Worm (Caenorhabditis elegans): ENCODE measurements around the gene str-20.
A peak's percentile ranks its signal among the peaks of the same experiment; 100 is the strongest.

The str-20 gene

DNA sequence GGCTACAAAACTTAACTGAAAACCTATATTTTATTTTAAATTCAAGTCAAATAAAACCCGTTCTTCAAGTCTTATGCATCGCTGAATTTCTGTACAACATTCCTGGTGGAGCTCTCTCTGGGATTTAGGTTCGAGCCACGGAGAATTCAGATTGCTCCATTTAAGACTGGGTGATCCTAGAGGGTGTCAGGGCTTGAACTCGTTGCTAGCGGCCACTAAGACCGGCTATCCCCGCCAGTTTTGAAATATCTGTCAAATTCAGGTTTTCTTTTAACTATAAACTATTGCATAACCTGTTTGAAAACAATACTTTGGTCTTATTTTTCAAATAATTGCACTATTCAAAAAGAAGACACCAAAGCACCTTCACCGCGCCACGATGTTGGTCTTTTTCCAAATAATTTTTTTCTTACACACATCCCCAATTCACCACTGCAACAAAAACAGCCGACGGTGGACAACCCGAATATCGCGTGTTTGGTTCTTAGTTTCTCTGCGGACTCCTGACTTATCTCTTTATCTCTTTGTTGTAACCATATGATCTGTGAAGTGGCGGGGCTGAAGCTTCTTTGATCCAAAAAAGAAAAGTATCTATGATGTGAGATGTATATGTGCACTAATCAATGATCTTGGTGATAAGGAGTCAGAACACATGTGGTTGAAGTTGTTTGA is 27.3 kb upstream of the str-20 start:
- TF ChIP-seq hlh-1 (tag; optimal IDR thresholded peaks at IDR 0.05): peak; percentile 2
- no peak for TF ChIP-seq mep-1 (tag; optimal IDR thresholded peaks at IDR 0.05)

DNA sequence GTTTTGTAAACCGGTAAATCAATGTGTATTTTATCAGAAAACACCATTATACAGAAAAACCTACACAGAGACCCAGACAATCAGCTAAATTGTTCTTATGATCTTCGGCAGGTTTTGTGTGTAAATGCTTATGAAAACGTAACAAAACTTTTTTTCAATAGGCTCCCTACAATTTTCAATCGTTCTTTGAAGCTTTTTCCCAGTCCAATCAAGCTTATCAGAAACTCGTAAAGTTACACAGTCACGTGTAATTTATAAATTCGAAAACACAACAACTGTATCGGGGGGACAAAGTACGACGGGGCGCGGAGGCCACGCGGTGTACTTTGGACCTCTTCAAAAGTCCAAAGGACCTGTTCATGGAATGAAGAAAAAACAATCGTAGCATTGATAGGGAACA is 26.1 kb upstream of the str-20 start:
- no peak for TF ChIP-seq M03D4.4 (tag; optimal IDR thresholded peaks at IDR 0.05)
- TF ChIP-seq nhr-237 (tag; optimal IDR thresholded peaks at IDR 0.05): no peak
- no peak for TF ChIP-seq lin-32 (GFP tag; optimal IDR thresholded peaks at IDR 0.05)
- no peak for TF ChIP-seq nhr-76 (tag; optimal IDR thresholded peaks at IDR 0.05)
- no peak for TF ChIP-seq flh-1 (GFP tag; optimal IDR thresholded peaks at IDR 0.05)
- TF ChIP-seq bed-3 (GFP tag; optimal IDR thresholded peaks at IDR 0.05): no peak
- TF ChIP-seq pha-4 (tag; optimal IDR thresholded peaks at IDR 0.05): no peak
- no peak for TF ChIP-seq ceh-83 (GFP tag; optimal IDR thresholded peaks at IDR 0.05)
- no peak for TF ChIP-seq hlh-1 (tag; optimal IDR thresholded peaks at IDR 0.05)
- TF ChIP-seq snpc-4 (tag; optimal IDR thresholded peaks at IDR 0.05): no peak
- no peak for TF ChIP-seq nhr-2 (tag; optimal IDR thresholded peaks at IDR 0.05)
- TF ChIP-seq zip-8 (tag; optimal IDR thresholded peaks at IDR 0.05): no peak
- no peak for TF ChIP-seq nhr-28 (tag; optimal IDR thresholded peaks at IDR 0.05)
- TF ChIP-seq ceh-39 (tag; optimal IDR thresholded peaks at IDR 0.05): no peak
- TF ChIP-seq tbx-8 (GFP tag; optimal IDR thresholded peaks at IDR 0.05): no peak

- TF ChIP-seq M03D4.4 (tag; optimal IDR thresholded peaks at IDR 0.05): peak; percentile 41
- TF ChIP-seq nhr-12 (tag; optimal IDR thresholded peaks at IDR 0.05): no peak
- no peak for TF ChIP-seq mep-1 (tag; optimal IDR thresholded peaks at IDR 0.05)
- no peak for TF ChIP-seq sem-2 (GFP tag; optimal IDR thresholded peaks at IDR 0.05)
- peak; percentile 91 for TF ChIP-seq unc-120 (tag; optimal IDR thresholded peaks at IDR 0.05; ENCODE audit: poor library complexity, severe bottlenecking)
- TF ChIP-seq drap-1 (GFP tag; optimal IDR thresholded peaks at IDR 0.05): peak; percentile 11
- no peak for TF ChIP-seq lin-32 (GFP tag; optimal IDR thresholded peaks at IDR 0.05)
- TF ChIP-seq flh-1 (GFP tag; optimal IDR thresholded peaks at IDR 0.05): no peak
- TF ChIP-seq elt-3 (tag; optimal IDR thresholded peaks at IDR 0.05): no peak
- no peak for TF ChIP-seq cnd-1 (tag; optimal IDR thresholded peaks at IDR 0.05)
- TF ChIP-seq unc-39 (tag; optimal IDR thresholded peaks at IDR 0.05): no peak
- no peak for TF ChIP-seq sptf-1 (tag; optimal IDR thresholded peaks at IDR 0.05)
- TF ChIP-seq bed-3 (GFP tag; optimal IDR thresholded peaks at IDR 0.05): no peak
- TF ChIP-seq nhr-76 (tag; optimal IDR thresholded peaks at IDR 0.05): no peak
- no peak for TF ChIP-seq pha-4 (tag; optimal IDR thresholded peaks at IDR 0.05)
- no peak for TF ChIP-seq tbx-8 (GFP tag; optimal IDR thresholded peaks at IDR 0.05)
- TF ChIP-seq nhr-2 (tag; optimal IDR thresholded peaks at IDR 0.05): peak; percentile 89
- no peak for TF ChIP-seq ztf-11 (tag; optimal IDR thresholded peaks at IDR 0.05)
- TF ChIP-seq ceh-39 (tag; optimal IDR thresholded peaks at IDR 0.05): no peak
- peak; percentile 98 for TF ChIP-seq hlh-1 (tag; optimal IDR thresholded peaks at IDR 0.05)
- no peak for TF ChIP-seq nhr-237 (tag; optimal IDR thresholded peaks at IDR 0.05)
- no peak for TF ChIP-seq ceh-43 (GFP tag; optimal IDR thresholded peaks at IDR 0.05)
- peak; percentile 87 for TF ChIP-seq unc-62 (GFP tag; optimal IDR thresholded peaks at IDR 0.05)
- TF ChIP-seq blmp-1 (tag; optimal IDR thresholded peaks at IDR 0.05): no peak
- no peak for TF ChIP-seq mab-5 (tag; optimal IDR thresholded peaks at IDR 0.05)
- TF ChIP-seq lsy-2 (tag; optimal IDR thresholded peaks at IDR 0.05): no peak
- no peak for TF ChIP-seq zip-8 (tag; optimal IDR thresholded peaks at IDR 0.05)
- TF ChIP-seq mls-2 (tag; optimal IDR thresholded peaks at IDR 0.05): no peak
- no peak for TF ChIP-seq elt-1 (tag; optimal IDR thresholded peaks at IDR 0.05; ENCODE audit: borderline replicate concordance, insufficient read depth)
- TF ChIP-seq snpc-4 (tag; optimal IDR thresholded peaks at IDR 0.05): no peak
- no peak for TF ChIP-seq lin-13 (tag; optimal IDR thresholded peaks at IDR 0.05)
- TF ChIP-seq ceh-83 (GFP tag; optimal IDR thresholded peaks at IDR 0.05): no peak
Observed at ce11 chrV:731330-731729, 24.9 kb upstream of the str-20 start.

ce11 chrV:736171-736570 is 20.1 kb upstream of the str-20 start, which contains the start of gene srj-25:
Gene srj-25 (minus strand): TSS chrV:736271.
- TF ChIP-seq ceh-39 (tag; optimal IDR thresholded peaks at IDR 0.05): no peak
- TF ChIP-seq M03D4.4 (tag; optimal IDR thresholded peaks at IDR 0.05): no peak
- TF ChIP-seq zip-8 (tag; optimal IDR thresholded peaks at IDR 0.05): no peak
- no peak for TF ChIP-seq sem-2 (GFP tag; optimal IDR thresholded peaks at IDR 0.05)
- no peak for TF ChIP-seq snpc-4 (tag; optimal IDR thresholded peaks at IDR 0.05)
- TF ChIP-seq ham-2 (GFP tag; optimal IDR thresholded peaks at IDR 0.05): no peak
- no peak for TF ChIP-seq nhr-76 (tag; optimal IDR thresholded peaks at IDR 0.05)
